Worm (Caenorhabditis elegans): Measurements from ENCODE around the gene M01F1.9.

DNA sequence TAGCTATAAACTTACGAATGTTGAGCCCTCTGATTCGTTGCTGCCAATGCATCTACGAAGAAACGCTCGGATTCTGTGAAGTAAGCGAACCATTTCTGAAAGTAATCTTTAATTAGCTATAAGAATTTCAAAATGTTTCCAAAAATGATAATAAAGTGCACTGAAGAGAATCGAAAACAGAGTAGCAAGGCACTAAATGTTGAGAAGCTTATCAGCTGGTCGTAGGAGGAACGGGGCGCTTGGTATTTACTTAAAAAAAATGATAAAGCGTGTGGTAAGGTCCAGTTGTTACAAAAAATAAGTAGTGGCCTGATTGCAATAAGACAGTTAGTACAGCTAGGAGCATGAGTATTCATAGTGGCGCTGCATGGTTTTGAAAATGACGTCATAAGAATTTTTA, 47.5 kb upstream of the M01F1.9 start, which contains the start of gene C54C6.7:
- TF ChIP-seq npax-4 (tag; optimal IDR thresholded peaks at IDR 0.05) (no peak), pqm-1 (tag; optimal IDR thresholded peaks at IDR 0.05) (no peak), hlh-30 (tag; optimal IDR thresholded peaks at IDR 0.05; ENCODE audit: insufficient read depth) (no peak), tbx-2 (tag; optimal IDR thresholded peaks at IDR 0.05) (no peak), nhr-11 (tag; optimal IDR thresholded peaks at IDR 0.05) (no peak), pha-4 (tag; optimal IDR thresholded peaks at IDR 0.05) (no peak)

All from whole organism, late embryonic.